Worm (Caenorhabditis elegans): ENCODE results near the gene fbxl-3.

DNA sequence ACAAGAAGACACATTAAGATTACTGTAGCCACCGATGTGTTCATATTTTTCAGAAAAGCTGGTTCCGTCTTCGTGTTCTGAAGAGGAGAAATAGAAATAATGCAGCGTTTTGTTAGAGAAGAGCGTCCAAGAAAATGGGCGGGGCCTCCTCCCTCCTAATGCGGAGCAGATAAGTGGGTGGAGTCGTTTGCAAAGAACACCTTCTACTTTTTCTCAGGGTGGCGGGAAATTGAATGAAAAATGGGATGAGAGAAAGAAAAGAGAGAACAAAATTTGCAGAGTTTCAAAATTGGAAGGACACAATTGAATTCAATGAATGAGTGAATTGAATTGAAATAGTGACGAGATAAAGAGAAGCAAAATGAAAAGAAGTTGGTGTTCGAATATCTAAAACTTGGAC lies 33.1 kb downstream of the fbxl-3 start, which contains the start of gene F09E5.16:
- TF ChIP-seq elt-1 (tag; optimal IDR thresholded peaks at IDR 0.05; ENCODE audit: borderline replicate concordance, insufficient read depth) (no peak), nhr-237 (tag; optimal IDR thresholded peaks at IDR 0.05) (no peak), pha-4 (tag; optimal IDR thresholded peaks at IDR 0.05) (no peak), nhr-28 (tag; optimal IDR thresholded peaks at IDR 0.05) (no peak), elt-3 (tag; optimal IDR thresholded peaks at IDR 0.05) (no peak), flh-1 (GFP tag; optimal IDR thresholded peaks at IDR 0.05) (no peak), lin-13 (tag; optimal IDR thresholded peaks at IDR 0.05) (no peak), unc-62 (GFP tag; optimal IDR thresholded peaks at IDR 0.05) (no peak), lsy-2 (tag; optimal IDR thresholded peaks at IDR 0.05) (no peak), unc-39 (tag; optimal IDR thresholded peaks at IDR 0.05) (no peak), snpc-4 (tag; optimal IDR thresholded peaks at IDR 0.05) (no peak), nhr-76 (tag; optimal IDR thresholded peaks at IDR 0.05) (no peak), ztf-11 (tag; optimal IDR thresholded peaks at IDR 0.05) (no peak)
